Worm (Caenorhabditis elegans) whole organism, L3 larva: ENCODE results near the gene T25B9.1.

Experiments used
- R02D3.7 ChIP-seq: fragments of 150-350 bp; optimal IDR thresholded peaks from 2 replicates; lab custom pipeline; 2014; ENCODE audit warnings: missing biosample characterization, missing genetic modification characterization
- aly-2 ChIP-seq: fragments of 150-350 bp; optimal IDR thresholded peaks from 2 replicates; lab custom pipeline; 2014; ENCODE audit warnings: missing biosample characterization, missing genetic modification characterization
- ceh-16 ChIP-seq: sonication (generic microtip); optimal IDR thresholded peaks from 2 replicates; lab custom pipeline; 2017; ENCODE audit warnings: missing biosample characterization, missing genetic modification characterization
- ceh-28 ChIP-seq: fragments of 150-350 bp; optimal IDR thresholded peaks from 2 replicates; lab custom pipeline; 2014; ENCODE audit warnings: missing biosample characterization, missing genetic modification reagents, missing genetic modification characterization
- ceh-82 ChIP-seq: fragments of 150-350 bp; optimal IDR thresholded peaks from 2 replicates; lab custom pipeline; 2014; ENCODE audit warnings: missing biosample characterization, missing genetic modification characterization
- ceh-9 ChIP-seq: sonication (generic microtip); optimal IDR thresholded peaks from 2 replicates; lab custom pipeline; 2018; ENCODE audit warnings: missing biosample characterization, missing genetic modification characterization
- daf-12 ChIP-seq: fragments of 150-350 bp; optimal IDR thresholded peaks from 2 replicates; lab custom pipeline; 2014; ENCODE audit warnings: missing biosample characterization, missing genetic modification reagents, missing genetic modification characterization
- egl-27 ChIP-seq: sonication (generic microtip); optimal IDR thresholded peaks from 4 replicates; lab custom pipeline; 2017; ENCODE audit warnings: missing biosample characterization, missing genetic modification reagents, missing genetic modification characterization
- elt-1 ChIP-seq: fragments of 150-350 bp; optimal IDR thresholded peaks from 2 replicates; lab custom pipeline; 2014; ENCODE audit warnings: missing biosample characterization, missing genetic modification characterization
- elt-2 ChIP-seq: sonication (generic microtip); optimal IDR thresholded peaks from 2 replicates; lab custom pipeline; 2016; ENCODE audit warnings: missing genetic modification reagents, mild to moderate bottlenecking, missing genetic modification characterization, missing compliant biosample characterization
- elt-3 ChIP-seq, 3 experiments: fragments of 150-350 bp in 1 of 3; sonication (generic microtip) in 2 of 3; optimal IDR thresholded peaks; 2 replicates in 2 of 3; 4 replicates in 1 of 3; lab custom pipeline; 2014 to 2017; ENCODE audit warnings: missing biosample characterization in 3 of 3, missing genetic modification characterization in 3 of 3
- eor-1 ChIP-seq, 2 experiments: fragments of 150-350 bp; optimal IDR thresholded peaks; 2 replicates each; lab custom pipeline; 2014 to 2018; ENCODE audit warnings: missing biosample characterization in 2 of 2, missing genetic modification characterization in 2 of 2
- fkh-10 ChIP-seq: sonication (generic microtip); optimal IDR thresholded peaks from 2 replicates; lab custom pipeline; 2017; ENCODE audit warnings: missing biosample characterization, missing genetic modification reagents, missing genetic modification characterization
- fkh-2 ChIP-seq: fragments of 150-350 bp; optimal IDR thresholded peaks from 2 replicates; lab custom pipeline; 2014; ENCODE audit warnings: missing biosample characterization, missing genetic modification reagents, missing genetic modification characterization
- hmg-11 ChIP-seq: sonication (generic microtip); optimal IDR thresholded peaks from 2 replicates; lab custom pipeline; 2016; ENCODE audit warnings: missing genetic modification characterization, missing compliant biosample characterization
- lin-15B ChIP-seq: fragments of 150-350 bp; optimal IDR thresholded peaks from 2 replicates; lab custom pipeline; 2014; ENCODE audit warnings: missing biosample characterization, missing genetic modification characterization
- lsy-12 ChIP-seq: sonication (generic microtip); optimal IDR thresholded peaks from 2 replicates; lab custom pipeline; 2016; ENCODE audit warnings: mild to moderate bottlenecking, missing genetic modification characterization, missing compliant biosample characterization
- nfya-1 ChIP-seq: sonication (generic microtip); optimal IDR thresholded peaks from 2 replicates; lab custom pipeline; 2017; ENCODE audit warnings: missing genetic modification characterization, mild to moderate bottlenecking, missing compliant biosample characterization, antibody characterized with exemption, moderate library complexity; ENCODE audit not compliant: insufficient read depth
- nhr-12 ChIP-seq: fragments of 150-350 bp; optimal IDR thresholded peaks from 2 replicates; lab custom pipeline; 2014; ENCODE audit warnings: missing biosample characterization, missing genetic modification characterization
- nhr-23 ChIP-seq: fragments of 150-350 bp; optimal IDR thresholded peaks from 2 replicates; lab custom pipeline; 2014; ENCODE audit warnings: missing biosample characterization, missing genetic modification reagents, missing genetic modification characterization
- nhr-237 ChIP-seq: fragments of 150-350 bp; optimal IDR thresholded peaks from 2 replicates; lab custom pipeline; 2014; ENCODE audit warnings: missing biosample characterization, missing genetic modification characterization
- nhr-25 ChIP-seq: sonication (generic microtip); optimal IDR thresholded peaks from 2 replicates; lab custom pipeline; 2017; ENCODE audit warnings: missing biosample characterization, missing genetic modification characterization
- nhr-28 ChIP-seq: fragments of 150-350 bp; optimal IDR thresholded peaks from 2 replicates; lab custom pipeline; 2014; ENCODE audit warnings: missing biosample characterization, missing genetic modification characterization
- nhr-43 ChIP-seq: sonication (generic microtip); optimal IDR thresholded peaks from 2 replicates; lab custom pipeline; 2016; ENCODE audit warnings: mild to moderate bottlenecking, missing genetic modification characterization, missing compliant biosample characterization; ENCODE audit not compliant: poor library complexity, severe bottlenecking
- nhr-67 ChIP-seq: fragments of 150-350 bp; optimal IDR thresholded peaks from 2 replicates; lab custom pipeline; 2014; ENCODE audit warnings: missing biosample characterization, missing genetic modification characterization
- nhr-76 ChIP-seq: fragments of 150-350 bp; sonication (generic microtip); optimal IDR thresholded peaks from 5 replicates; lab custom pipeline; 2014; ENCODE audit warnings: missing biosample characterization, missing genetic modification characterization
- nhr-77 ChIP-seq: fragments of 150-350 bp; optimal IDR thresholded peaks from 2 replicates; lab custom pipeline; 2014; ENCODE audit warnings: missing biosample characterization, missing genetic modification characterization
- pqm-1 ChIP-seq: fragments of 150-350 bp; optimal IDR thresholded peaks from 2 replicates; lab custom pipeline; 2017; ENCODE audit warnings: missing biosample characterization, missing genetic modification characterization, inconsistent platforms
- sea-2 ChIP-seq: fragments of 150-350 bp; sonication (generic microtip); optimal IDR thresholded peaks from 4 replicates; lab custom pipeline; 2014; ENCODE audit warnings: missing biosample characterization, missing genetic modification reagents, missing genetic modification characterization
- snpc-4 ChIP-seq: fragments of 150-350 bp; optimal IDR thresholded peaks from 2 replicates; lab custom pipeline; 2014; ENCODE audit warnings: missing biosample characterization, missing genetic modification characterization
- zag-1 ChIP-seq: fragments of 150-350 bp; optimal IDR thresholded peaks from 2 replicates; lab custom pipeline; 2014; ENCODE audit warnings: missing biosample characterization, missing genetic modification characterization
- ztf-11 ChIP-seq: fragments of 150-350 bp; optimal IDR thresholded peaks from 2 replicates; lab custom pipeline; 2014; ENCODE audit warnings: missing biosample characterization, missing genetic modification characterization
- ztf-4 ChIP-seq: fragments of 150-350 bp; optimal IDR thresholded peaks from 2 replicates; lab custom pipeline; 2014; ENCODE audit warnings: missing biosample characterization, missing genetic modification characterization

T25B9.1 gene

DNA sequence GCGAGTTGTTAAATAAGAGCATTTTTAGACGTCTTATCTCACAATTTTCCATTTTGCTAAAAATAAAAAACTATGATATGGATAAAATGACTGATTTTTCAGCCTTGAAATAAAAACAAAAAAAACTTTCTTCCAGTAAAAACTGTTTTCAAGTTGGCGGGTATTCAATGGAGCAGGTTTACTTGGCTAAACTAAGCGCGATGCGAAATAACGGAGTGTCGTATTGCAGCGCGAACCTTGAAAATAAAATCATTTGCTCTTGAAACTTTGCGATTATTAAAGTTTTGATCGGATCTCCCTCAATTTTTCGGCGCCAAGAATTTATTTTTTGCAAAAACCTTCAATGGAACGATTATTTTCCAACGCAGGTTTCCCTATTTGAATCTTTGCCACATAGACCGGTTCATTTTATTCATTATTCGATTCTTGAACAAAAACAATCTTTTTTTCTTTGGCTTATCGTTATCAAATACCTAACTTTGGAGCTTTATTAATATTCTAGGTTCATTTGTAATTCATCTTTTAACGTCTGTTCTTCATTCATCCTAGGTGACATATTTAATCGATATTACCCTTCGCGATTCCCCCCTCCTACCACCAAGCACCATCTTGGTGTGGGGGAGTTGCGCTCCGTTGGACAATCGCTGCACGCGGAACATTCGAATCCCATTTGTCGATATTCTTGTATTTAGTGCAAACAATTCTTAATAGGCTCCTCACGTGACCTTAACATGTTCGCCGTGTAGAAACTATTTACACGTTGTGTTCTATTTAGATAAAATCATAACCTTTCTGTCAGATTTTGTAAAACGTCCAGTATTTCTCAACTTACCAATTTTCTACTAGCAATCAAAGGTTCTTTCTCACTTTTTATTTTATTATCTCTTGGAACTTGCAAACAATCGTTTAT is 15.2 kb downstream of the T25B9.1 start, which contains the start of the genes orc-5 and cyb-1 (continued):
- TF ChIP-seq ztf-11 (tag; lab: Kevin White, UChicago) (no peak), nhr-23 (tag; lab: Kevin White, UChicago) (peak; percentile 85), snpc-4 (peak; percentile 16), aly-2 (no peak), ceh-16 (tag; lab: Kevin White, UChicago) (no peak), ceh-9 (tag; lab: Kevin White, UChicago) (no peak), hmg-11 (peak; percentile 46), nhr-67 (no peak), nhr-25 (tag; lab: Kevin White, UChicago) (peak; percentile 69)

DNA sequence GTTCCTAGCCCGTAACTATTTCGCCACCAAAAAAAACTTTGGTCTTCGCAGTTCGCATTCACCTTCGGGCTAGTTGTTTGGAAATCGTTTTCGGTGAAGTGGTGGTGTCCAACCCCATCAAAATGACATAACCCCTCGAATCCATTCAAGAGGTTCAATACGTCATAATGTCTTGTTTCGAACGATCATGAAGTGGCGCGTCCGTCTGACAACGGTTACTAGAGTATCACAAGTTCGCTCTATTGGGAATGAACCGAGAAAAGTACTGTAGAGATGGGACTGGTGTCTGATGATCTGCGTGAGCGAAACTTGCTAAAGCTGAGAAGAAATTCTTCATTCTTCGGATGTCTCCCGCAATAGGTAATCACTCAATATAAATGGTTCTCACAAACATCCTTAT is 22.2 kb downstream of the T25B9.1 start, which contains the start of gene ZC168.2:
TSS of gene ZC168.2 (plus strand) at position 301 of the 400 bp plus-strand sequence.
- TF ChIP-seq elt-3 (tag; optimal IDR thresholded peaks at IDR 0.05; lab: Kevin White, UChicago): no peak
- TF ChIP-seq elt-2 (tag; lab: Kevin White, UChicago): no peak
- TF ChIP-seq nhr-43 (tag; lab: Kevin White, UChicago): no peak
- no peak for TF ChIP-seq ceh-9 (tag; lab: Kevin White, UChicago)
- TF ChIP-seq daf-12 (tag; lab: Kevin White, UChicago): no peak
- TF ChIP-seq sea-2 (GFP tag; lab: Kevin White, UChicago): no peak
- TF ChIP-seq nhr-77: no peak
- no peak for TF ChIP-seq nfya-1 (tag; lab: Kevin White, UChicago)
- TF ChIP-seq aly-2: no peak
- no peak for TF ChIP-seq elt-1 (tag; lab: Kevin White, UChicago)
- no peak for TF ChIP-seq snpc-4
- TF ChIP-seq eor-1 (tag; optimal IDR thresholded peaks at IDR 0.05; lab: Kevin White, UChicago): no peak

DNA sequence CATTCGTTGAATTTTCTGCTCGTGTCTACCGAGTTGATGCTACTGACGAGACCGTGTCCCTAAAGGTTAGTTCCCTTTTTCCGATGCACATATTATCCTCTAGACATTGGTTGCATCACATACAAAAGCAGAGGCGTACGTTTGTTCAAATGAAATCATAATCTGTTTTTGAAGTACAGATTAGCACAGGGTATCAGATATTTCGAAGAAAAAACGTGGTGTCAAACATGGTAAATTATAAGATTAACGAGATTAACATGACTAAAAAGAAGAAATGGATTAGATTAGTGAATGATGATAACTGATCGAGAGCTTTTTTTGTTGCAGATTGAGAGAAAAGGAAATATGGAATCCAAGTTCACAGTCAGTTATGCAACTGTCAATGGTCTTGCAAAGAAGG is 31.1 kb downstream of the T25B9.1 start:
- no peak for TF ChIP-seq nhr-43 (tag; lab: Kevin White, UChicago)
- TF ChIP-seq ceh-82 (tag; lab: Kevin White, UChicago): no peak
- TF ChIP-seq nhr-237 (tag; lab: Kevin White, UChicago): no peak
- no peak for TF ChIP-seq ceh-28 (tag; lab: Kevin White, UChicago)
- no peak for TF ChIP-seq nhr-12 (tag; lab: Kevin White, UChicago)
- no peak for TF ChIP-seq fkh-2 (tag; lab: Kevin White, UChicago)
- TF ChIP-seq nhr-76 (tag; lab: Kevin White, UChicago): no peak
- no peak for TF ChIP-seq eor-1 (tag; optimal IDR thresholded peaks at IDR 0.05; lab: Kevin White, UChicago)
- no peak for TF ChIP-seq zag-1

DNA sequence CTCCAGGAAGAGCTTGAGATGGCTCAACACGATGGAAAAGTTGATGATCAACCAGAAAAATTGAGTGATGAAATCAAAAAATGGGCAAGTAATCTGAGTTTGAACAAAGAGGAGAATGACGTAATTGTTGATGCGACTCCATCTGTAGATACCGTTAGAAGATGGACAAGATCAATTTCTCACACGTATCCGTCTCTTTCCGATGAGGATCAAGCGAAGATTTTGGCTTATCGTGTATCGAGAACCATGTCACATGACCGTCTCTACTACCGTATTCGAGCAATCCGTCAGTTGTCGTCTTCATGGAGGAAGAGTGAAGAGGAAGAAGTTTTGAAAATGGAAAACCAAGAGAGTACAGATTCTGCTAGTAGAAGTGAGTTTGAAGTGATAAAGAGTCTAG is 31.9 kb downstream of the T25B9.1 start:
- TF ChIP-seq nhr-28 (tag; lab: Kevin White, UChicago) (no peak), lin-15B (tag; lab: Kevin White, UChicago) (no peak), ztf-11 (tag; lab: Kevin White, UChicago) (no peak), ceh-82 (tag; lab: Kevin White, UChicago) (no peak), nhr-25 (tag; lab: Kevin White, UChicago) (no peak), fkh-2 (tag; lab: Kevin White, UChicago) (no peak), daf-12 (tag; lab: Kevin White, UChicago) (no peak), nhr-23 (tag; lab: Kevin White, UChicago) (no peak), R02D3.7 (tag; lab: Kevin White, UChicago) (no peak), lsy-12 (tag; lab: Kevin White, UChicago) (no peak), egl-27 (no peak), pqm-1 (tag; lab: Kevin White, UChicago) (no peak), nhr-43 (tag; lab: Kevin White, UChicago) (no peak), nfya-1 (tag; lab: Kevin White, UChicago) (no peak), eor-1 (tag; optimal IDR thresholded peaks at IDR 0.05; lab: Kevin White, UChicago) (no peak), nhr-237 (tag; lab: Kevin White, UChicago) (no peak), zag-1 (no peak), ztf-4 (tag; lab: Kevin White, UChicago) (no peak), fkh-10 (GFP tag; lab: Kevin White, UChicago) (no peak)
